Worm (Caenorhabditis elegans) whole organism, late embryonic: Measurements from ENCODE around the gene C13A10.1.

ENCODE experiments used
- ama-1 ChIP-seq: fragments of 150-350 bp; optimal IDR thresholded peaks from 2 replicates; lab custom pipeline; 2014
- ceh-31 ChIP-seq: sonication (generic microtip); optimal IDR thresholded peaks from 2 replicates; lab custom pipeline; 2016; ENCODE audit warnings: missing genetic modification characterization, missing compliant biosample characterization
- ceh-45 ChIP-seq: fragments of 200-800 bp; sonication (Bioruptor generic); IDR thresholded peaks from 2 replicates; pipeline ENCODE4 v1.3.6; 2022; ENCODE audit warnings: missing genetic modification reagents, missing genetic modification characterization, missing compliant biosample characterization
- elt-2 ChIP-seq: sonication (generic microtip); optimal IDR thresholded peaks from 2 replicates; lab custom pipeline; 2016; ENCODE audit warnings: missing genetic modification reagents, missing genetic modification characterization, missing compliant biosample characterization
- fkh-10 ChIP-seq: fragments of 150-350 bp; optimal IDR thresholded peaks from 2 replicates; lab custom pipeline; 2014; ENCODE audit warnings: missing biosample characterization, missing genetic modification reagents, missing genetic modification characterization
- lim-6 ChIP-seq: sonication (generic microtip); optimal IDR thresholded peaks from 2 replicates; lab custom pipeline; 2016; ENCODE audit warnings: missing genetic modification characterization, missing compliant biosample characterization
- nfya-1 ChIP-seq: sonication (generic microtip); optimal IDR thresholded peaks from 2 replicates; lab custom pipeline; 2017; ENCODE audit warnings: missing genetic modification characterization, mild to moderate bottlenecking, missing compliant biosample characterization, antibody characterized with exemption, moderate library complexity
- pag-3 ChIP-seq: sonication (generic microtip); optimal IDR thresholded peaks from 2 replicates; lab custom pipeline; 2016; ENCODE audit warnings: missing compliant biosample characterization, missing genetic modification characterization, borderline replicate concordance
- pha-4 ChIP-seq: fragments of 150-350 bp; optimal IDR thresholded peaks from 2 replicates; lab custom pipeline; 2018; ENCODE audit warnings: missing biosample characterization, missing genetic modification reagents, missing genetic modification characterization
- sox-2 ChIP-seq: fragments of 200-800 bp; sonication (Bioruptor generic); IDR thresholded peaks from 2 replicates; pipeline ENCODE4 v1.3.6; 2022; ENCODE audit warnings: missing genetic modification reagents, missing genetic modification characterization, missing compliant biosample characterization

- TF ChIP-seq lim-6 (tag; lab: Kevin White, UChicago) (no peak), fkh-10 (no peak), elt-2 (tag; lab: Kevin White, UChicago) (no peak), ceh-45 (GFP tag; lab: Robert Waterston, UW) (no peak), ama-1 (lab: Kevin White, UChicago) (no peak), ceh-31 (tag; lab: Kevin White, UChicago) (no peak), pag-3 (tag; lab: Kevin White, UChicago) (no peak), nfya-1 (tag; lab: Kevin White, UChicago) (no peak), sox-2 (GFP tag; lab: Robert Waterston, UW) (no peak), pha-4 (no peak)
Observed at ce11 chrII:1309892-1310516, 45.4 kb downstream of the C13A10.1 start, which contains the start of the genes alh-6 and fcho-1.
